Worm (Caenorhabditis elegans): ENCODE measurements around the gene cnp-2.
A peak's percentile ranks its signal among the peaks of the same experiment; 100 is the strongest.
"Not testable (repeated sequence)": the region's sequence is repeated elsewhere in the genome, so short reads cannot be mapped to it uniquely, and the experiment has no call there.

The cnp-2 gene

DNA sequence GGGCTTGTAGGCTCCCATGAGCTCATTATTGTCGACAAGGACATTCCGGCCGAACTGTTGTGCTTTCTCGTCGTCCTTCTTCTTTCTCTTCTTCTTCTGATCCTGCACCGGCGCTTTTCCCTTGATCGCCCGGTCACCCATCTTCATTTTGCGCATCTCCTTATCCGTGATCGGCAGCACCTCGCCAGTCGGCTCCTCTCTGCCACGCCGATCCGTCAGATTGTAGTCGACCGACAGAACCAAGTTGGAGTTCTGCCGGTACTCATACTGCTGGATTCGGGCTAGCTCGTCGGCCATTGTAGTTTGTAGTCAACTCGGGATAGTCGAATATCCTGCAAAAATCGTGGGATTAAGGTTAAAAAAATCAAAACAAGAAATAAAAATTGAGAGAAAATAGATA lies 24.0 kb upstream of the cnp-2 start, which contains the start of gene snrp-200:
TSS of gene snrp-200 (minus strand) at position 332 of the 400 bp plus-strand sequence.
- TF ChIP-seq bed-3 (GFP tag; optimal IDR thresholded peaks at IDR 0.05) (no peak), flh-1 (GFP tag; optimal IDR thresholded peaks at IDR 0.05) (no peak), sem-2 (GFP tag; optimal IDR thresholded peaks at IDR 0.05) (no peak), ham-2 (GFP tag; optimal IDR thresholded peaks at IDR 0.05) (no peak), lin-32 (GFP tag; optimal IDR thresholded peaks at IDR 0.05) (no peak), nhr-12 (tag; optimal IDR thresholded peaks at IDR 0.05) (no peak), mab-5 (tag; optimal IDR thresholded peaks at IDR 0.05) (no peak), zip-8 (tag; optimal IDR thresholded peaks at IDR 0.05) (no peak), pha-4 (tag; optimal IDR thresholded peaks at IDR 0.05) (no peak), M03D4.4 (tag; optimal IDR thresholded peaks at IDR 0.05) (no peak)

- TF ChIP-seq nhr-12 (tag; optimal IDR thresholded peaks at IDR 0.05) (no peak), nhr-2 (tag; optimal IDR thresholded peaks at IDR 0.05) (no peak), unc-39 (tag; optimal IDR thresholded peaks at IDR 0.05) (no peak), mls-2 (tag; optimal IDR thresholded peaks at IDR 0.05) (no peak), nhr-237 (tag; optimal IDR thresholded peaks at IDR 0.05) (peak; percentile 23), M03D4.4 (tag; optimal IDR thresholded peaks at IDR 0.05) (no peak), pha-4 (tag; optimal IDR thresholded peaks at IDR 0.05) (no peak), mab-5 (tag; optimal IDR thresholded peaks at IDR 0.05) (no peak), drap-1 (GFP tag; optimal IDR thresholded peaks at IDR 0.05) (no peak), nhr-28 (tag; optimal IDR thresholded peaks at IDR 0.05) (no peak), nhr-76 (tag; optimal IDR thresholded peaks at IDR 0.05) (no peak), cnd-1 (tag; optimal IDR thresholded peaks at IDR 0.05) (no peak), lin-13 (tag; optimal IDR thresholded peaks at IDR 0.05) (peak; percentile 8), snpc-4 (tag; optimal IDR thresholded peaks at IDR 0.05) (no peak), lsy-2 (tag; optimal IDR thresholded peaks at IDR 0.05) (peak; percentile 42), ces-1 (GFP tag; optimal IDR thresholded peaks at IDR 0.05) (peak; percentile 33), mep-1 (tag; optimal IDR thresholded peaks at IDR 0.05) (peak; percentile 78), hlh-1 (tag; optimal IDR thresholded peaks at IDR 0.05) (peak; percentile 1), ztf-11 (tag; optimal IDR thresholded peaks at IDR 0.05) (no peak), ceh-83 (GFP tag; optimal IDR thresholded peaks at IDR 0.05) (no peak)
Measured at ce11 chrII:12738284-12739201, 22.1 kb upstream of the cnp-2 start, which contains the start of gene pisy-1. Gene pisy-1 (minus strand): TSS chrII:12738334.

DNA sequence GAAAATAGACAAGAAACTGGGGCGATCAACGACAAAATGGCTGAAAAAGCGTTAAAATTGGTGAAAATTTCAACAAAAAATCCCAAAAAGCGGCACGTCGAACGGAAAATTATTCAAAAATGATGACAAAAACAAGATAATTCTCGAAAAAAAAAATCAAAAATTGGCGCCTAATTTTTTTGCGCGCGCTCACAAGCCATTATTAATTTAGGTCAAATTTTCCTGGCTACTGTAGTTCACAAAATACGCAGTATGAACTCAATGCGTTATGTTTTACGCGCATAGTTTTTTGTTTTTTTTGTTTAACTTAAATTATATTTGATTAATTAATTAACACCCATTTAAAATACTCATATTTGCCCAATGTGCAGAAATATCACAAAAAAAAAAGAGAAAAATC lies 21.3 kb upstream of the cnp-2 start:
- TF ChIP-seq lin-13 (tag; optimal IDR thresholded peaks at IDR 0.05) (no peak), mab-5 (tag; optimal IDR thresholded peaks at IDR 0.05) (no peak), zip-8 (tag; optimal IDR thresholded peaks at IDR 0.05) (no peak)

- not testable (repeated sequence) for TF ChIP-seq lin-32 (GFP tag; optimal IDR thresholded peaks at IDR 0.05); M03D4.4 (tag; optimal IDR thresholded peaks at IDR 0.05); flh-1 (GFP tag; optimal IDR thresholded peaks at IDR 0.05)
Measured at ce11 chrII:12753725-12754124, 6.9 kb upstream of the cnp-2 start, which contains the start of gene Y46G5A.39. Gene Y46G5A.39 (minus strand): TSS chrII:12753825.

ce11 chrII:12756180-12756579 lies 4.4 kb upstream of the cnp-2 start, which contains the start of the genes Y46G5A.7 and Y46G5A.8:
Gene Y46G5A.7 (minus strand): TSS chrII:12756332.
Gene Y46G5A.8 (plus strand): TSS chrII:12756338.
- TF ChIP-seq ces-1 (GFP tag; optimal IDR thresholded peaks at IDR 0.05) (no peak), bed-3 (GFP tag; optimal IDR thresholded peaks at IDR 0.05) (no peak), ceh-39 (tag; optimal IDR thresholded peaks at IDR 0.05) (peak; percentile 33), drap-1 (GFP tag; optimal IDR thresholded peaks at IDR 0.05) (no peak)

DNA sequence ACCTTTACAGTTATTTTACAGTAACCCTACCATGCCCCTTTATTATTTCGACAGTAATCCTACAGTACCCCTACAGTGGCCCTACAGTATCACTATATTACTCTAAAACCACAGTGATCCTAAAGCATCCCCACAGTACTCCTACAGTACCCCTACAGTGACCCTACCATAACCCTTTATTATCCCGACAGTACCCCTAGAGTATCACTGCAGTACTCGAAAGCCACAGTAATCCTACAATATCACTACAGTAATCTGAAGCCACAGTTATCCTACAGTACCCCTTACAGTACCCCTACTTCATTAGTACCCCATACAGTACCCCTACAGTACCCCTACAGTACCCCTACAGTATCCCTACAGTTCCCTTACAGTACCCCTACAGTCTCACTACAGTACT lies 3.9 kb downstream of the cnp-2 start:
- TF ChIP-seq flh-1 (GFP tag; optimal IDR thresholded peaks at IDR 0.05) (no peak), nhr-28 (tag; optimal IDR thresholded peaks at IDR 0.05) (no peak), nhr-12 (tag; optimal IDR thresholded peaks at IDR 0.05) (no peak), lin-32 (GFP tag; optimal IDR thresholded peaks at IDR 0.05) (no peak), blmp-1 (tag; optimal IDR thresholded peaks at IDR 0.05) (no peak), sem-2 (GFP tag; optimal IDR thresholded peaks at IDR 0.05) (no peak), ztf-11 (tag; optimal IDR thresholded peaks at IDR 0.05) (no peak), hlh-1 (tag; optimal IDR thresholded peaks at IDR 0.05) (no peak), bed-3 (GFP tag; optimal IDR thresholded peaks at IDR 0.05) (no peak), mls-2 (tag; optimal IDR thresholded peaks at IDR 0.05) (no peak), zip-8 (tag; optimal IDR thresholded peaks at IDR 0.05) (no peak), unc-62 (GFP tag; optimal IDR thresholded peaks at IDR 0.05) (no peak), lsy-2 (tag; optimal IDR thresholded peaks at IDR 0.05) (no peak), ceh-39 (tag; optimal IDR thresholded peaks at IDR 0.05) (no peak), cnd-1 (tag; optimal IDR thresholded peaks at IDR 0.05) (no peak), lin-13 (tag; optimal IDR thresholded peaks at IDR 0.05) (no peak), nhr-237 (tag; optimal IDR thresholded peaks at IDR 0.05) (no peak), unc-120 (tag; optimal IDR thresholded peaks at IDR 0.05; ENCODE audit: poor library complexity, severe bottlenecking) (no peak), ces-1 (GFP tag; optimal IDR thresholded peaks at IDR 0.05) (no peak), nhr-2 (tag; optimal IDR thresholded peaks at IDR 0.05) (no peak)
